Worm (Caenorhabditis elegans) whole organism, L3 larva: ENCODE measurements around the gene rike-1.
A peak's percentile ranks its signal among the peaks of the same experiment; 100 is the strongest.

Experiments used
- R02D3.7 ChIP-seq: fragments of 150-350 bp; optimal IDR thresholded peaks from 2 replicates; lab custom pipeline; 2014; ENCODE audit warnings: missing biosample characterization, missing genetic modification characterization
- ZK546.5 ChIP-seq: sonication (generic microtip); optimal IDR thresholded peaks from 2 replicates; lab custom pipeline; 2017; ENCODE audit warnings: missing biosample characterization, missing genetic modification characterization
- ama-1 ChIP-seq: fragments of 150-350 bp; optimal IDR thresholded peaks from 2 replicates; lab custom pipeline; 2018
- ceh-16 ChIP-seq: sonication (generic microtip); optimal IDR thresholded peaks from 2 replicates; lab custom pipeline; 2017; ENCODE audit warnings: missing biosample characterization, missing genetic modification characterization
- ceh-82 ChIP-seq: fragments of 150-350 bp; optimal IDR thresholded peaks from 2 replicates; lab custom pipeline; 2014; ENCODE audit warnings: missing biosample characterization, missing genetic modification characterization
- daf-12 ChIP-seq: fragments of 150-350 bp; optimal IDR thresholded peaks from 2 replicates; lab custom pipeline; 2014; ENCODE audit warnings: missing biosample characterization, missing genetic modification reagents, missing genetic modification characterization
- egl-27 ChIP-seq: sonication (generic microtip); optimal IDR thresholded peaks from 4 replicates; lab custom pipeline; 2017; ENCODE audit warnings: missing biosample characterization, missing genetic modification reagents, missing genetic modification characterization
- elt-1 ChIP-seq: fragments of 150-350 bp; optimal IDR thresholded peaks from 2 replicates; lab custom pipeline; 2014; ENCODE audit warnings: missing biosample characterization, missing genetic modification characterization
- elt-2 ChIP-seq: sonication (generic microtip); optimal IDR thresholded peaks from 2 replicates; lab custom pipeline; 2016; ENCODE audit warnings: missing genetic modification reagents, mild to moderate bottlenecking, missing genetic modification characterization, missing compliant biosample characterization
- elt-3 ChIP-seq, 3 experiments: fragments of 150-350 bp in 1 of 3; sonication (generic microtip) in 2 of 3; optimal IDR thresholded peaks; 2 replicates in 2 of 3; 4 replicates in 1 of 3; lab custom pipeline; 2014 to 2017; ENCODE audit warnings: missing biosample characterization in 3 of 3, missing genetic modification characterization in 3 of 3
- eor-1 ChIP-seq, 2 experiments: fragments of 150-350 bp; optimal IDR thresholded peaks; 2 replicates each; lab custom pipeline; 2014 to 2018; ENCODE audit warnings: missing biosample characterization in 2 of 2, missing genetic modification characterization in 2 of 2
- fkh-10 ChIP-seq: sonication (generic microtip); optimal IDR thresholded peaks from 2 replicates; lab custom pipeline; 2017; ENCODE audit warnings: missing biosample characterization, missing genetic modification reagents, missing genetic modification characterization
- hmg-11 ChIP-seq: sonication (generic microtip); optimal IDR thresholded peaks from 2 replicates; lab custom pipeline; 2016; ENCODE audit warnings: missing genetic modification characterization, missing compliant biosample characterization
- jun-1 ChIP-seq: fragments of 150-350 bp; optimal IDR thresholded peaks from 2 replicates; lab custom pipeline; 2014; ENCODE audit warnings: missing biosample characterization, missing genetic modification reagents, missing genetic modification characterization
- lin-15B ChIP-seq: fragments of 150-350 bp; optimal IDR thresholded peaks from 2 replicates; lab custom pipeline; 2014; ENCODE audit warnings: missing biosample characterization, missing genetic modification characterization
- lin-39 ChIP-seq: fragments of 150-350 bp; optimal IDR thresholded peaks from 2 replicates; lab custom pipeline; 2018; ENCODE audit warnings: missing biosample characterization, missing genetic modification reagents, missing genetic modification characterization
- lsy-12 ChIP-seq: sonication (generic microtip); optimal IDR thresholded peaks from 2 replicates; lab custom pipeline; 2016; ENCODE audit warnings: mild to moderate bottlenecking, missing genetic modification characterization, missing compliant biosample characterization
- mml-1 ChIP-seq: fragments of 150-350 bp; sonication (generic microtip); optimal IDR thresholded peaks from 3 replicates; lab custom pipeline; 2014; ENCODE audit warnings: missing biosample characterization, missing genetic modification characterization
- nfya-1 ChIP-seq: sonication (generic microtip); optimal IDR thresholded peaks from 2 replicates; lab custom pipeline; 2017; ENCODE audit warnings: missing genetic modification characterization, mild to moderate bottlenecking, missing compliant biosample characterization, antibody characterized with exemption, moderate library complexity; ENCODE audit not compliant: insufficient read depth
- nhr-11 ChIP-seq: fragments of 150-350 bp; optimal IDR thresholded peaks from 2 replicates; lab custom pipeline; 2014; ENCODE audit warnings: missing biosample characterization, missing genetic modification characterization
- nhr-12 ChIP-seq: fragments of 150-350 bp; optimal IDR thresholded peaks from 2 replicates; lab custom pipeline; 2014; ENCODE audit warnings: missing biosample characterization, missing genetic modification characterization
- nhr-23 ChIP-seq: fragments of 150-350 bp; optimal IDR thresholded peaks from 2 replicates; lab custom pipeline; 2014; ENCODE audit warnings: missing biosample characterization, missing genetic modification reagents, missing genetic modification characterization
- nhr-25 ChIP-seq: sonication (generic microtip); optimal IDR thresholded peaks from 2 replicates; lab custom pipeline; 2017; ENCODE audit warnings: missing biosample characterization, missing genetic modification characterization
- nhr-28 ChIP-seq: fragments of 150-350 bp; optimal IDR thresholded peaks from 2 replicates; lab custom pipeline; 2014; ENCODE audit warnings: missing biosample characterization, missing genetic modification characterization
- nhr-43 ChIP-seq: sonication (generic microtip); optimal IDR thresholded peaks from 2 replicates; lab custom pipeline; 2016; ENCODE audit warnings: mild to moderate bottlenecking, missing genetic modification characterization, missing compliant biosample characterization; ENCODE audit not compliant: poor library complexity, severe bottlenecking
- nhr-67 ChIP-seq: fragments of 150-350 bp; optimal IDR thresholded peaks from 2 replicates; lab custom pipeline; 2014; ENCODE audit warnings: missing biosample characterization, missing genetic modification characterization
- nhr-76 ChIP-seq: fragments of 150-350 bp; sonication (generic microtip); optimal IDR thresholded peaks from 5 replicates; lab custom pipeline; 2014; ENCODE audit warnings: missing biosample characterization, missing genetic modification characterization
- nhr-77 ChIP-seq: fragments of 150-350 bp; optimal IDR thresholded peaks from 2 replicates; lab custom pipeline; 2014; ENCODE audit warnings: missing biosample characterization, missing genetic modification characterization
- pha-4 ChIP-seq: fragments of 150-350 bp; optimal IDR thresholded peaks from 2 replicates; lab custom pipeline; 2014; ENCODE audit warnings: missing biosample characterization, missing genetic modification reagents, missing genetic modification characterization
- pqm-1 ChIP-seq: fragments of 150-350 bp; optimal IDR thresholded peaks from 2 replicates; lab custom pipeline; 2017; ENCODE audit warnings: missing biosample characterization, missing genetic modification characterization, inconsistent platforms
- sea-2 ChIP-seq: fragments of 150-350 bp; sonication (generic microtip); optimal IDR thresholded peaks from 4 replicates; lab custom pipeline; 2014; ENCODE audit warnings: missing biosample characterization, missing genetic modification reagents, missing genetic modification characterization
- skn-1 ChIP-seq: fragments of 150-350 bp; optimal IDR thresholded peaks from 2 replicates; lab custom pipeline; 2014; ENCODE audit warnings: missing biosample characterization, missing genetic modification characterization
- tbx-2 ChIP-seq: sonication (generic microtip); optimal IDR thresholded peaks from 2 replicates; lab custom pipeline; 2016; ENCODE audit warnings: mild to moderate bottlenecking, missing genetic modification characterization, missing compliant biosample characterization
- unc-39 ChIP-seq: sonication (generic microtip); optimal IDR thresholded peaks from 4 replicates; lab custom pipeline; 2017; ENCODE audit warnings: missing biosample characterization, missing genetic modification characterization
- zag-1 ChIP-seq: fragments of 150-350 bp; optimal IDR thresholded peaks from 2 replicates; lab custom pipeline; 2014; ENCODE audit warnings: missing biosample characterization, missing genetic modification characterization

The rike-1 gene

ce11 chrV:14503065-14503464, 42.6 kb downstream of the rike-1 start:
- no peak for TF ChIP-seq nhr-12 (tag; lab: Kevin White, UChicago)
- TF ChIP-seq pqm-1, result peak; percentile 81
- TF ChIP-seq ceh-82 (tag; lab: Kevin White, UChicago), result no peak
- no peak for TF ChIP-seq ZK546.5
- TF ChIP-seq R02D3.7 (tag; lab: Kevin White, UChicago), result no peak
- TF ChIP-seq lin-15B (tag; lab: Kevin White, UChicago), result no peak
- no peak for TF ChIP-seq lsy-12 (tag; lab: Kevin White, UChicago)
- TF ChIP-seq unc-39 (tag; lab: Kevin White, UChicago), result no peak
- TF ChIP-seq skn-1 (tag; lab: Kevin White, UChicago), result no peak
- TF ChIP-seq egl-27 (tag; lab: Kevin White, UChicago), result no peak
- no peak for TF ChIP-seq daf-12 (tag; lab: Kevin White, UChicago)
- TF ChIP-seq jun-1 (tag; lab: Kevin White, UChicago), result peak; percentile 43
- TF ChIP-seq nhr-43, result no peak
- TF ChIP-seq eor-1 (tag; optimal IDR thresholded peaks at IDR 0.05; lab: Kevin White, UChicago), result no peak
- no peak for TF ChIP-seq nhr-76 (tag; lab: Kevin White, UChicago)
- TF ChIP-seq nhr-11, result no peak
- TF ChIP-seq fkh-10 (GFP tag; lab: Kevin White, UChicago), result no peak
- peak; percentile 86 for TF ChIP-seq elt-2 (tag; lab: Kevin White, UChicago)
- peak; percentile 36 for TF ChIP-seq pha-4 (tag; lab: Kevin White, UChicago)
- TF ChIP-seq hmg-11 (tag; lab: Kevin White, UChicago), result no peak
- TF ChIP-seq tbx-2 (tag; lab: Kevin White, UChicago), result no peak
- no peak for TF ChIP-seq nhr-28 (tag; lab: Kevin White, UChicago)
- TF ChIP-seq nfya-1 (tag; lab: Kevin White, UChicago), result peak; percentile 37
- TF ChIP-seq lin-39 (tag; lab: Kevin White, UChicago), result no peak
- TF ChIP-seq nhr-77 (tag; lab: Kevin White, UChicago), result no peak

- TF ChIP-seq pha-4 (tag; lab: Kevin White, UChicago) (peak; percentile 53), lsy-12 (tag; lab: Kevin White, UChicago) (no peak)
Observed at ce11 chrV:14501136-14501535, 44.5 kb downstream of the rike-1 start, which contains the start of gene R02D5.24. Gene R02D5.24 (plus strand): TSS chrV:14501340.

DNA sequence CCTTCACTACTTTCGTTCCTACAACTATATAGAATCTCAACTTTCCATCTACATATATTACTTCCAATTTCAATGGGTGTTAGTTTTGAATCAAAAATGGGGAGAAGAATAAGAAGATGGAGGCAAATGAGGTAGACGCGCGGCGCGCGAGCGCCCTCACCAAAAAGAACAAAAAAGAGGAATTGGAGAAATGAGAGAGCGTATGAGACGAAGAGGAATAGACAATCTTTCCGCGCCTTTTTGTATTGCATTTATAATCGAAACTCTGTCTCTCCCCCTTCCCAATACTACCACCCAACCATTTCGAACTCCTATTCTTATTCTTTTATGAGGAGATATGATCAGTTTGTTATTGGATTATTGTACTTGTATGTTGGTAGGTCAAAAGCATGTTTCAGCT, 45.1 kb downstream of the rike-1 start:
- no peak for TF ChIP-seq nhr-67 (tag; lab: Kevin White, UChicago)
- no peak for TF ChIP-seq nhr-25 (tag; lab: Kevin White, UChicago)
- TF ChIP-seq sea-2, result no peak
- no peak for TF ChIP-seq ceh-82 (tag; lab: Kevin White, UChicago)
- TF ChIP-seq elt-1, result no peak
- TF ChIP-seq ama-1, result no peak
- no peak for TF ChIP-seq unc-39 (tag; lab: Kevin White, UChicago)
- no peak for TF ChIP-seq tbx-2 (tag; lab: Kevin White, UChicago)
- no peak for TF ChIP-seq mml-1 (tag; lab: Kevin White, UChicago)
- TF ChIP-seq hmg-11 (tag; lab: Kevin White, UChicago), result no peak
- no peak for TF ChIP-seq lin-15B (tag; lab: Kevin White, UChicago)
- no peak for TF ChIP-seq zag-1
- no peak for TF ChIP-seq R02D3.7 (tag; lab: Kevin White, UChicago)
- TF ChIP-seq nhr-77 (tag; lab: Kevin White, UChicago), result no peak
- TF ChIP-seq, all 47 proteins: peak for 0

ce11 chrV:14499074-14499864, 46.4 kb downstream of the rike-1 start:
- TF ChIP-seq ceh-16 (no peak), ama-1 (peak; percentile 15), fkh-10 (GFP tag; lab: Kevin White, UChicago) (no peak), nhr-25 (tag; lab: Kevin White, UChicago) (peak; percentile 21), nhr-23 (peak; percentile 16), elt-3 (tag; optimal IDR thresholded peaks at IDR 0.05; lab: Kevin White, UChicago) (no peak), pha-4 (tag; lab: Kevin White, UChicago) (peak; percentile 59)
- TF ChIP-seq, all 47 proteins: peak for 4
